ENCODE assay signal across 1 fruit fly cellular context in genomic region chr3R:15092784-15093183, dm6.
TF ChIP-seq lines count a peak whose summit lies in the region.

No protein-coding gene starts in this region.

TF ChIP-seq in whole organism, embryonic, 481 proteins besides CTCF, POLR2A, EP300 and RAD21 (continued from another document):
- TF ChIP-seq CG17328 (GFP tag; IDR thresholded peaks at IDR 0.05; lab: Robert Waterston, UW) (no peak), CG13775 (GFP tag; optimal IDR thresholded peaks at IDR 0.05; lab: Kevin White, UChicago) (no peak), Hr39 (optimal IDR thresholded peaks at IDR 0.05; lab: Kevin White, UChicago) (no peak), jigr1 (GFP tag; IDR thresholded peaks at IDR 0.05; lab: Robert Waterston, UW) (no peak), ken (GFP tag; IDR thresholded peaks at IDR 0.05; lab: Robert Waterston, UW) (no peak), CG6791 (GFP tag; IDR thresholded peaks at IDR 0.05; lab: Robert Waterston, UW; ENCODE audit: partially characterized antibody) (no peak), CG1647 (GFP tag; optimal IDR thresholded peaks at IDR 0.05; lab: Kevin White, UChicago) (no peak), nerfin-1 (tag; optimal IDR thresholded peaks at IDR 0.05; lab: Kevin White, UChicago) (no peak), HHEX (GFP tag; optimal IDR thresholded peaks at IDR 0.05; lab: Kevin White, UChicago) (peak; percentile 31), pita (GFP tag; optimal IDR thresholded peaks at IDR 0.05; lab: Kevin White, UChicago) (no peak), CG7987 (GFP tag; optimal IDR thresholded peaks at IDR 0.05; lab: Kevin White, UChicago) (peak; percentile 49), ci (GFP tag; IDR thresholded peaks at IDR 0.05; lab: Robert Waterston, UW) (0 out of 3 replicates have a peak, but pooled peaks have one; percentile 22), CrebB (tag; optimal IDR thresholded peaks at IDR 0.05; lab: Kevin White, UChicago) (peak; percentile 53), Sox102F (GFP tag; optimal IDR thresholded peaks at IDR 0.05; lab: Kevin White, UChicago) (peak; percentile 0), CG12744 (GFP tag; optimal IDR thresholded peaks at IDR 0.05; lab: Kevin White, UChicago) (no peak), Hmr (GFP tag; optimal IDR thresholded peaks at IDR 0.05; lab: Kevin White, UChicago) (peak; percentile 29), CG3847 (GFP tag; IDR thresholded peaks at IDR 0.05; lab: Robert Waterston, UW) (no peak), trem (tag; optimal IDR thresholded peaks at IDR 0.05; lab: Kevin White, UChicago) (peak; percentile 2), sc (optimal IDR thresholded peaks at IDR 0.05; lab: Kevin White, UChicago) (no peak), sc (GFP tag; optimal IDR thresholded peaks at IDR 0.05; lab: Kevin White, UChicago) (peak; percentile 8), wdn (GFP tag; IDR thresholded peaks at IDR 0.05; lab: Robert Waterston, UW) (0 out of 2 replicates have a peak, but pooled peaks have one; percentile 19), Blimp-1 (GFP tag; optimal IDR thresholded peaks at IDR 0.05; lab: Kevin White, UChicago) (peak; percentile 8), sens (GFP tag; lab: Kevin White, UChicago) (no peak), CG1024 (GFP tag; IDR thresholded peaks at IDR 0.05; lab: Robert Waterston, UW) (no peak), crp (GFP tag; optimal IDR thresholded peaks at IDR 0.05; lab: Kevin White, UChicago) (peak in 1 of 2 experiments; percentile 11), CG8281 (tag; optimal IDR thresholded peaks at IDR 0.05; lab: Kevin White, UChicago) (no peak), Fer3 (tag; optimal IDR thresholded peaks at IDR 0.05; lab: Kevin White, UChicago) (no peak), MTF-1 (GFP tag; optimal IDR thresholded peaks at IDR 0.05; lab: Kevin White, UChicago; ENCODE audit: borderline replicate concordance) (peak; percentile 73), CG7556 (GFP tag; optimal IDR thresholded peaks at IDR 0.05; lab: Kevin White, UChicago) (no peak), Atf6 (GFP tag; IDR thresholded peaks at IDR 0.05; lab: Robert Waterston, UW) (peak; percentile 53; the same call in 1 of the 2 replicates), ssp (GFP tag; IDR thresholded peaks at IDR 0.05; lab: Robert Waterston, UW) (no peak), Dref (GFP tag; IDR thresholded peaks at IDR 0.05; lab: Robert Waterston, UW) (no peak), CG31224 (GFP tag; IDR thresholded peaks at IDR 0.05; lab: Robert Waterston, UW) (no peak), sens-2 (GFP tag; IDR thresholded peaks at IDR 0.05; lab: Robert Waterston, UW) (no peak), Fer1 (GFP tag; optimal IDR thresholded peaks at IDR 0.05; lab: Kevin White, UChicago) (peak; percentile 45), CG30431 (GFP tag; optimal IDR thresholded peaks at IDR 0.05; lab: Kevin White, UChicago) (peak; percentile 3), gem (tag; optimal IDR thresholded peaks at IDR 0.05; lab: Kevin White, UChicago) (peak; percentile 26), onecut (GFP tag; IDR thresholded peaks at IDR 0.05; lab: Robert Waterston, UW) (0 out of 2 replicates have a peak, but pooled peaks have one; percentile 10), exex (tag; optimal IDR thresholded peaks at IDR 0.05; lab: Kevin White, UChicago) (peak; percentile 58), insv (GFP tag; optimal IDR thresholded peaks at IDR 0.05; lab: Kevin White, UChicago) (no peak), mirr (GFP tag; optimal IDR thresholded peaks at IDR 0.05; lab: Kevin White, UChicago) (peak; percentile 71), Abd-B (GFP tag; optimal IDR thresholded peaks at IDR 0.05; lab: Kevin White, UChicago) (no peak), Rx (GFP tag; IDR thresholded peaks at IDR 0.05; lab: Robert Waterston, UW) (no peak), Hey (tag; optimal IDR thresholded peaks at IDR 0.05; lab: Kevin White, UChicago) (peak; percentile 24), mld (GFP tag; IDR thresholded peaks at IDR 0.05; lab: Robert Waterston, UW; ENCODE audit: partially characterized antibody) (no peak), CG7271 (tag; optimal IDR thresholded peaks at IDR 0.05; lab: Kevin White, UChicago) (no peak), CG11456 (GFP tag; IDR thresholded peaks at IDR 0.05; lab: Robert Waterston, UW) (no peak), disco-r (GFP tag; optimal IDR thresholded peaks at IDR 0.05; lab: Kevin White, UChicago) (no peak), Pdp1 (GFP tag; optimal IDR thresholded peaks at IDR 0.05; lab: Kevin White, UChicago) (peak in 1 of 2 experiments; percentile 4), CG34376 (GFP tag; optimal IDR thresholded peaks at IDR 0.05; lab: Kevin White, UChicago) (peak; percentile 52), D (optimal IDR thresholded peaks at IDR 0.05; lab: Kevin White, UChicago) (no peak), D (GFP tag; optimal IDR thresholded peaks at IDR 0.05; lab: Kevin White, UChicago) (no peak), CG8089 (GFP tag; optimal IDR thresholded peaks at IDR 0.05; lab: Kevin White, UChicago) (no peak), fd64A (GFP tag; optimal IDR thresholded peaks at IDR 0.05; lab: Kevin White, UChicago) (peak; percentile 37), dysf (GFP tag; IDR thresholded peaks at IDR 0.05; lab: Robert Waterston, UW) (no peak), ewg (GFP tag; optimal IDR thresholded peaks at IDR 0.05; lab: Kevin White, UChicago) (peak; percentile 6), Meics (GFP tag; optimal IDR thresholded peaks at IDR 0.05; lab: Kevin White, UChicago) (peak; percentile 4), Dbx (GFP tag; IDR thresholded peaks at IDR 0.05; lab: Robert Waterston, UW) (no peak), CG3726 (GFP tag; IDR thresholded peaks at IDR 0.05; lab: Robert Waterston, UW) (no peak), B-H1 (GFP tag; IDR thresholded peaks at IDR 0.05; lab: Robert Waterston, UW) (no peak), chinmo (GFP tag; IDR thresholded peaks at IDR 0.05; lab: Robert Waterston, UW; ENCODE audit: partially characterized antibody) (no peak), dan (GFP tag; IDR thresholded peaks at IDR 0.05; lab: Robert Waterston, UW) (no peak), CG7745 (tag; optimal IDR thresholded peaks at IDR 0.05; lab: Kevin White, UChicago) (peak; percentile 20), Vsx1 (GFP tag; optimal IDR thresholded peaks at IDR 0.05; lab: Kevin White, UChicago) (peak; percentile 52)
